Fruit fly (Drosophila melanogaster) whole organism, embryonic: ENCODE results near the gene Sgp.

Experiments
- Awh ChIP-seq: fragments of 200-800 bp; sonication (Bioruptor generic); IDR thresholded peaks from 2 replicates; pipeline ENCODE4, ENCODE4 v1.3.6; 2022; ENCODE audit warnings: missing biosample characterization, missing genetic modification characterization
- Bdp1 ChIP-seq: fragments of 200-800 bp; sonication (Bioruptor generic); optimal IDR thresholded peaks from 3 replicates; lab custom pipeline; 2016; ENCODE audit warnings: missing biosample characterization, missing genetic modification characterization
- Blimp-1 ChIP-seq: fragments of 200-800 bp; sonication (Bioruptor generic); optimal IDR thresholded peaks from 3 replicates; lab custom pipeline; 2018; ENCODE audit warnings: missing biosample characterization, missing genetic modification characterization, mild to moderate bottlenecking, moderate library complexity, missing genetic modification reagents
- BtbVII ChIP-seq: fragments of 200-800 bp; sonication (Bioruptor generic); optimal IDR thresholded peaks from 3 replicates; lab custom pipeline; 2017; ENCODE audit warnings: missing biosample characterization, mild to moderate bottlenecking, missing genetic modification characterization
- CG13123 ChIP-seq: fragments of 200-800 bp; sonication (Bioruptor generic); optimal IDR thresholded peaks from 2 replicates; lab custom pipeline; 2016; ENCODE audit warnings: missing biosample characterization, missing genetic modification characterization
- CG13287 ChIP-seq: fragments of 200-800 bp; sonication (Bioruptor generic); IDR thresholded peaks from 2 replicates; pipeline ENCODE4 v1.3.6; 2022; ENCODE audit warnings: missing biosample characterization, missing genetic modification characterization; ENCODE audit not compliant: partially characterized antibody
- CG15269 ChIP-seq: fragments of 200-800 bp; sonication (Bioruptor generic); optimal IDR thresholded peaks from 2 replicates; lab custom pipeline; 2018; ENCODE audit warnings: missing biosample characterization, mild to moderate bottlenecking, missing genetic modification characterization, moderate library complexity
- CG18262 ChIP-seq: fragments of 200-800 bp; optimal IDR thresholded peaks from 3 replicates; lab custom pipeline; 2019; ENCODE audit warnings: missing biosample characterization, mild to moderate bottlenecking, missing genetic modification characterization, moderate library complexity
- CG18599 ChIP-seq: fragments of 200-800 bp; sonication (Bioruptor generic); optimal IDR thresholded peaks from 3 replicates; lab custom pipeline; 2017; ENCODE audit warnings: missing biosample characterization, missing genetic modification characterization, mild to moderate bottlenecking, moderate library complexity, missing genetic modification reagents
- CG2129 ChIP-seq: fragments of 200-800 bp; sonication (Bioruptor generic); IDR thresholded peaks from 2 replicates; pipeline ENCODE4 v1.3.6; 2022; ENCODE audit warnings: missing biosample characterization, missing genetic modification characterization; ENCODE audit not compliant: partially characterized antibody
- CG2875 ChIP-seq: fragments of 200-800 bp; sonication (Bioruptor generic); optimal IDR thresholded peaks from 2 replicates; lab custom pipeline; 2017; ENCODE audit warnings: missing biosample characterization, mild to moderate bottlenecking, missing genetic modification characterization, missing genetic modification reagents
- CG31388 ChIP-seq: fragments of 200-800 bp; sonication (Bioruptor generic); optimal IDR thresholded peaks from 2 replicates; lab custom pipeline; 2016; ENCODE audit warnings: missing biosample characterization, missing genetic modification characterization
- CG3281 ChIP-seq: fragments of 200-800 bp; sonication (Bioruptor generic); optimal IDR thresholded peaks from 3 replicates; lab custom pipeline; 2017; ENCODE audit warnings: missing biosample characterization, mild to moderate bottlenecking, missing genetic modification characterization
- CG3407 ChIP-seq: fragments of 200-800 bp; sonication (Bioruptor generic); optimal IDR thresholded peaks from 2 replicates; lab custom pipeline; 2018; ENCODE audit warnings: missing biosample characterization, mild to moderate bottlenecking, missing genetic modification characterization
- CG6272 ChIP-seq: fragments of 200-800 bp; sonication (Bioruptor generic); IDR thresholded peaks from 2 replicates; pipeline ENCODE4 v1.3.6; 2022; ENCODE audit warnings: missing biosample characterization, missing genetic modification characterization
- CG6689 ChIP-seq: fragments of 200-800 bp; sonication (Bioruptor generic); IDR thresholded peaks from 2 replicates; pipeline ENCODE4 v1.3.6; 2022; ENCODE audit warnings: missing biosample characterization, missing genetic modification characterization
- CG6765 ChIP-seq: fragments of 200-800 bp; sonication (Bioruptor generic); optimal IDR thresholded peaks from 3 replicates; lab custom pipeline; 2017; ENCODE audit warnings: missing biosample characterization, mild to moderate bottlenecking, missing genetic modification characterization
- CG7928 ChIP-seq: fragments of 200-800 bp; sonication (Bioruptor generic); optimal IDR thresholded peaks from 2 replicates; lab custom pipeline; 2017; ENCODE audit warnings: missing biosample characterization, mild to moderate bottlenecking, missing genetic modification characterization
- CG8924 ChIP-seq: fragments of 200-800 bp; optimal IDR thresholded peaks from 3 replicates; lab custom pipeline; 2019; ENCODE audit warnings: missing biosample characterization, mild to moderate bottlenecking, missing genetic modification characterization, moderate library complexity
- CG9727 ChIP-seq: fragments of 200-800 bp; sonication (Bioruptor generic); optimal IDR thresholded peaks from 3 replicates; lab custom pipeline; 2017; ENCODE audit warnings: missing biosample characterization, mild to moderate bottlenecking, missing genetic modification characterization
- Chrac-16 ChIP-seq: fragments of 200-800 bp; sonication (Bioruptor generic); optimal IDR thresholded peaks from 3 replicates; lab custom pipeline; 2016; ENCODE audit warnings: missing biosample characterization, missing genetic modification characterization
- D ChIP-seq, 2 experiments: fragments of 200-800 bp in 1 of 2; fragments of >200 bp in 1 of 2; sonication (Bioruptor generic) in 1 of 2; optimal IDR thresholded peaks; 2 replicates in 1 of 2; 3 replicates in 1 of 2; lab custom pipeline; 2017; ENCODE audit warnings: mild to moderate bottlenecking in 1 of 2, missing biosample characterization in 1 of 2, missing genetic modification characterization in 1 of 2, missing genetic modification reagents in 1 of 2
- Dll ChIP-seq: fragments of 200-800 bp; sonication (Bioruptor generic); IDR thresholded peaks from 4 replicates; pipeline ENCODE4 v1.3.6; 2022; ENCODE audit warnings: missing biosample characterization, missing genetic modification characterization; ENCODE audit not compliant: partially characterized antibody
- E2f1 ChIP-seq: fragments of 200-800 bp; sonication (Bioruptor generic); IDR thresholded peaks from 2 replicates; pipeline ENCODE4 v1.3.6; 2022; ENCODE audit warnings: missing biosample characterization, missing genetic modification characterization
- Jarid2 ChIP-seq: fragments of 200-800 bp; sonication (Bioruptor generic); optimal IDR thresholded peaks from 3 replicates; lab custom pipeline; 2017; ENCODE audit warnings: mild to moderate bottlenecking, missing biosample characterization, missing genetic modification reagents, missing genetic modification characterization
- Meics ChIP-seq: fragments of 200-800 bp; sonication (Bioruptor generic); optimal IDR thresholded peaks from 2 replicates; lab custom pipeline; 2017; ENCODE audit warnings: missing biosample characterization, mild to moderate bottlenecking, missing genetic modification characterization
- Myb ChIP-seq: fragments of 200-800 bp; sonication (Bioruptor generic); optimal IDR thresholded peaks from 2 replicates; lab custom pipeline; 2016; ENCODE audit warnings: missing biosample characterization, missing genetic modification characterization
- NC2β ChIP-seq: fragments of 200-800 bp; sonication (Bioruptor generic); optimal IDR thresholded peaks from 2 replicates; lab custom pipeline; 2016; ENCODE audit warnings: missing biosample characterization, missing genetic modification characterization
- Oaz ChIP-seq: fragments of 200-800 bp; sonication (Bioruptor generic); IDR thresholded peaks from 2 replicates; pipeline ENCODE4 v1.3.6; 2022; ENCODE audit warnings: missing biosample characterization, missing genetic modification characterization
- PHDP ChIP-seq: fragments of 200-800 bp; sonication (Bioruptor generic); optimal IDR thresholded peaks from 3 replicates; lab custom pipeline; 2018; ENCODE audit warnings: missing biosample characterization, mild to moderate bottlenecking, missing genetic modification characterization, moderate library complexity
- Poxn ChIP-seq: fragments of 200-800 bp; sonication (Bioruptor generic); IDR thresholded peaks from 2 replicates; pipeline ENCODE4 v1.3.6; 2022; ENCODE audit warnings: missing biosample characterization, missing genetic modification characterization
- Side ChIP-seq: fragments of 200-800 bp; sonication (Bioruptor generic); optimal IDR thresholded peaks from 2 replicates; lab custom pipeline; 2016; ENCODE audit warnings: missing biosample characterization, missing genetic modification characterization
- Usf ChIP-seq: fragments of 200-800 bp; sonication (Bioruptor generic); optimal IDR thresholded peaks from 2 replicates; lab custom pipeline; 2017; ENCODE audit warnings: missing genotype, missing biosample characterization, missing genetic modification characterization
- ab ChIP-seq: fragments of 200-800 bp; sonication (Bioruptor generic); optimal IDR thresholded peaks from 2 replicates; lab custom pipeline; 2016; ENCODE audit warnings: missing biosample characterization, missing genetic modification characterization
- ap ChIP-seq: fragments of 200-800 bp; sonication (Bioruptor generic); IDR thresholded peaks from 2 replicates; pipeline ENCODE4 v1.3.6; 2022; ENCODE audit warnings: missing biosample characterization, missing genetic modification characterization
- cato ChIP-seq: fragments of 200-800 bp; sonication (Bioruptor generic); optimal IDR thresholded peaks from 2 replicates; lab custom pipeline; 2016; ENCODE audit warnings: missing biosample characterization, missing genetic modification characterization, borderline replicate concordance
- chinmo ChIP-seq: fragments of 200-800 bp; sonication (Bioruptor generic); IDR thresholded peaks from 4 replicates; pipeline ENCODE4 v1.3.6; 2022; ENCODE audit warnings: missing biosample characterization, missing genetic modification characterization; ENCODE audit not compliant: partially characterized antibody
- danr ChIP-seq: fragments of 200-800 bp; sonication (Bioruptor generic); IDR thresholded peaks from 2 replicates; pipeline ENCODE4 v1.3.6; 2022; ENCODE audit warnings: missing biosample characterization, missing genetic modification characterization
- hbn ChIP-seq: fragments of 200-800 bp; sonication (Bioruptor generic); IDR thresholded peaks from 2 replicates; pipeline ENCODE4 v1.3.6; 2022; ENCODE audit warnings: missing biosample characterization, missing genetic modification characterization; ENCODE audit not compliant: partially characterized antibody
- jumu ChIP-seq: fragments of 200-800 bp; sonication (Bioruptor generic); optimal IDR thresholded peaks from 3 replicates; lab custom pipeline; 2016; ENCODE audit warnings: missing biosample characterization, missing genetic modification characterization
- mam ChIP-seq: fragments of 200-800 bp; sonication (Bioruptor generic); optimal IDR thresholded peaks from 3 replicates; lab custom pipeline; 2016; ENCODE audit warnings: missing biosample characterization, missing genetic modification characterization
- mirr ChIP-seq: fragments of 200-800 bp; sonication (Bioruptor generic); optimal IDR thresholded peaks from 3 replicates; lab custom pipeline; 2018; ENCODE audit warnings: missing biosample characterization, mild to moderate bottlenecking, missing genetic modification characterization
- nom ChIP-seq: fragments of 200-800 bp; sonication (Bioruptor generic); optimal IDR thresholded peaks from 2 replicates; lab custom pipeline; 2017; ENCODE audit warnings: missing biosample characterization, missing genetic modification characterization, mild to moderate bottlenecking, moderate library complexity, missing genetic modification reagents
- oc ChIP-seq: fragments of 200-800 bp; sonication (Bioruptor generic); optimal IDR thresholded peaks from 2 replicates; lab custom pipeline; 2018; ENCODE audit warnings: missing biosample characterization, mild to moderate bottlenecking, missing genetic modification characterization, moderate library complexity
- ranshi ChIP-seq: fragments of 200-800 bp; sonication (Bioruptor generic); IDR thresholded peaks from 2 replicates; pipeline ENCODE4 v1.3.6; 2022; ENCODE audit warnings: missing biosample characterization, missing genetic modification characterization
- so ChIP-seq: fragments of 200-800 bp; sonication (Bioruptor generic); IDR thresholded peaks from 3 replicates; pipeline ENCODE4 v1.3.6; 2022; ENCODE audit warnings: missing biosample characterization, missing genetic modification characterization
- zen2 ChIP-seq: fragments of 200-800 bp; sonication (Bioruptor generic); IDR thresholded peaks from 3 replicates; pipeline ENCODE4 v1.3.6; 2022; ENCODE audit warnings: missing biosample characterization, missing genetic modification characterization; ENCODE audit not compliant: partially characterized antibody

Gene Sgp

DNA sequence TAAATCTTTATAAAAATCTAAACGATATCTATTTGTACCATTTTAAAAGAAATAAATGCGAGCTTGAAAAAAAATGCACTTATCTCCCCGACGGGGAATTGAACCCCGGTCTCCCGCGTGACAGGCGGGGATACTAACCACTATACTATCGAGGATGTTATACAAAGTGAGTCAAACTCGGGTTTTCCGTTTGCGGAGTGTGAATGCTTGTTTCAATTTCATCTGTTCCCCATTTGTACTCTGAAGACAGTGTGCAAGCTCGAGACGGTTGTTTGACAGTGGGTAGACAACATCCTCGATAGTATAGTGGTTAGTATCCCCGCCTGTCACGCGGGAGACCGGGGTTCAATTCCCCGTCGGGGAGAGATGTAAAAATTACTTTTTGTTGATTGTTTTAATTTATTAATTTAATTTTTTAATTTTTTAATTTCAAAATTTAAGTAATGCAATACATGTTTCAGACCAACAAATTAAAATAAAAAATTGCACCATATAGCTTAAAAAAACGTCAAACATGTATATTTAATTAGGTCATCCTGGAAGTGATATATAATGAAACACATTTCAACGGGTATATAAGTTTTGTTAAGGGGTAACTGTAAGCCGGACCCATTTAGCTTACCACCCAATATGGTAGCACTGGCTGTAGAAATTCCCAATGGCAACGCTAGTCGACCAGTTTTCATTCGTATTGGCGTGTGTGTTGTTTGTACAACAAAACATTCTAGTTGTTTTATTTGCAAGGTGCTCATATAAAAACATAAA is 22.2 kb downstream of the Sgp start, which contains the start of gene Sema1a (continued):
- TF ChIP-seq CG18262 (tag; lab: Kevin White, UChicago) (peak; percentile 69), Side (GFP tag; lab: Kevin White, UChicago) (peak; percentile 58), Awh (GFP tag; lab: Robert Waterston, UW) (peak; percentile 57; the same call in 1 of the 2 replicates), danr (no peak), so (GFP tag; lab: Robert Waterston, UW) (peak; percentile 65; the same call in 2 of the 3 replicates), CG8924 (tag; lab: Kevin White, UChicago) (peak; percentile 85), CG6765 (GFP tag; lab: Kevin White, UChicago) (peak; percentile 48), Meics (GFP tag; lab: Kevin White, UChicago) (peak; percentile 47), CG6272 (GFP tag; lab: Robert Waterston, UW) (peak; percentile 50; the same call in 1 of the 2 replicates), Blimp-1 (GFP tag; lab: Kevin White, UChicago) (peak; percentile 47), ab (GFP tag; lab: Kevin White, UChicago) (peak; percentile 22), Myb (peak; percentile 39), CG15269 (tag; lab: Kevin White, UChicago) (peak; percentile 52), jumu (GFP tag; lab: Kevin White, UChicago) (peak; percentile 62), CG31388 (GFP tag; lab: Kevin White, UChicago) (peak; percentile 11), Usf (GFP tag; lab: Kevin White, UChicago) (no peak), CG3281 (GFP tag; lab: Kevin White, UChicago) (peak; percentile 13), CG2129 (GFP tag; lab: Robert Waterston, UW) (no peak), chinmo (peak; percentile 73; the same call in 2 of the 4 replicates), CG3407 (GFP tag; lab: Kevin White, UChicago) (no peak), CG2875 (peak; percentile 12), Bdp1 (GFP tag; lab: Kevin White, UChicago) (peak; percentile 100), zen2 (GFP tag; lab: Robert Waterston, UW) (peak; percentile 86), PHDP (peak; percentile 39), nom (GFP tag; lab: Kevin White, UChicago) (peak; percentile 18), Jarid2 (peak; percentile 23), ap (GFP tag; lab: Robert Waterston, UW) (0 out of 2 replicates have a peak, but pooled peaks have one; percentile 40), mirr (GFP tag; lab: Kevin White, UChicago) (peak; percentile 6), BtbVII (peak; percentile 34), CG6689 (GFP tag; lab: Robert Waterston, UW) (peak; percentile 49; the same call in 1 of the 2 replicates), CG13123 (GFP tag; lab: Kevin White, UChicago) (peak; percentile 41), hbn (peak; percentile 77), D (optimal IDR thresholded peaks at IDR 0.05; lab: Kevin White, UChicago) (no peak), D (GFP tag; optimal IDR thresholded peaks at IDR 0.05; lab: Kevin White, UChicago) (peak; percentile 18), CG18599 (GFP tag; lab: Kevin White, UChicago) (peak; percentile 51), Chrac-16 (GFP tag; lab: Kevin White, UChicago) (peak; percentile 37), cato (GFP tag; lab: Kevin White, UChicago) (peak; percentile 43), NC2β (GFP tag; lab: Kevin White, UChicago) (peak; percentile 19), oc (peak; percentile 92), CG9727 (peak; percentile 30), Poxn (GFP tag; lab: Robert Waterston, UW) (peak; percentile 67; the same call in 1 of the 2 replicates), CG13287 (GFP tag; lab: Robert Waterston, UW) (peak; percentile 75), mam (peak; percentile 87), CG7928 (no peak), Dll (peak; percentile 65), E2f1 (GFP tag; lab: Robert Waterston, UW) (peak; percentile 71), Oaz (0 out of 2 replicates have a peak, but pooled peaks have one; percentile 53), ranshi (GFP tag; lab: Robert Waterston, UW) (peak; percentile 50; the same call in 1 of the 2 replicates)
